Fruit fly (Drosophila melanogaster) whole organism, wandering third instar larva: ENCODE data around the gene ec.
A peak's percentile ranks its signal among the peaks of the same experiment; 100 is the strongest.

Experiments
- Abd-B ChIP-seq: fragments of >200 bp; optimal IDR thresholded peaks from 2 replicates; lab custom pipeline; 2017; ENCODE audit warnings: missing biosample characterization, missing genetic modification characterization
- CG32264 ChIP-seq: fragments of 200-800 bp; sonication (Bioruptor generic); optimal IDR thresholded peaks from 2 replicates; lab custom pipeline; 2016; ENCODE audit warnings: missing biosample characterization, missing genetic modification characterization
- CG9705 ChIP-seq: fragments of 200-800 bp; sonication (Bioruptor generic); optimal IDR thresholded peaks from 2 replicates; lab custom pipeline; 2018; ENCODE audit warnings: missing biosample characterization, mild to moderate bottlenecking, missing genetic modification characterization
- CrebA ChIP-seq: fragments of 200-800 bp; sonication (Bioruptor generic); optimal IDR thresholded peaks from 2 replicates; lab custom pipeline; 2016; ENCODE audit warnings: missing biosample characterization, mild to moderate bottlenecking, missing genetic modification characterization, borderline replicate concordance
- Dif ChIP-seq: fragments of 200-275, 200-300 bp; sonication (Bioruptor generic); optimal IDR thresholded peaks from 2 replicates; lab custom pipeline; 2018; ENCODE audit warnings: missing biosample characterization, missing genetic modification characterization; ENCODE audit not compliant: partially characterized antibody
- HLH106 ChIP-seq: fragments of 200-800 bp; optimal IDR thresholded peaks from 3 replicates; lab custom pipeline; 2019; ENCODE audit warnings: missing biosample characterization, mild to moderate bottlenecking, missing genetic modification characterization, moderate library complexity
- Hnf4 ChIP-seq: fragments of 200-800 bp; sonication (Bioruptor generic); optimal IDR thresholded peaks from 2 replicates; lab custom pipeline; 2016; ENCODE audit warnings: missing biosample characterization, mild to moderate bottlenecking, missing genetic modification characterization
- Hr78 ChIP-seq: fragments of >200 bp; optimal IDR thresholded peaks from 2 replicates; lab custom pipeline; 2017; ENCODE audit warnings: missing biosample characterization, missing genetic modification characterization
- Hr83 ChIP-seq: fragments of 200-300 bp; sonication (Bioruptor generic); optimal IDR thresholded peaks from 2 replicates; lab custom pipeline; 2016; ENCODE audit warnings: missing biosample characterization, mild to moderate bottlenecking, missing genetic modification characterization, moderate library complexity; ENCODE audit not compliant: poor library complexity, severe bottlenecking
- Jra ChIP-seq: sonication (Bioruptor generic); optimal IDR thresholded peaks from 2 replicates; lab custom pipeline; 2016; ENCODE audit warnings: missing biosample characterization, missing genetic modification characterization
- Myc ChIP-seq: fragments of >200 bp; optimal IDR thresholded peaks from 2 replicates; lab custom pipeline; 2017
- N ChIP-seq: fragments of >200 bp; optimal IDR thresholded peaks from 2 replicates; lab custom pipeline; 2018; ENCODE audit warnings: missing biosample characterization, missing external identifiers, missing genetic modification characterization
- OdsH ChIP-seq: fragments of 200-800 bp; sonication (Bioruptor generic); optimal IDR thresholded peaks from 2 replicates; lab custom pipeline; 2016; ENCODE audit warnings: missing biosample characterization, mild to moderate bottlenecking, missing genetic modification characterization
- Vsx2 ChIP-seq: fragments of 200-300, 225-300 bp; sonication (Bioruptor generic); optimal IDR thresholded peaks from 2 replicates; lab custom pipeline; 2018; ENCODE audit warnings: missing biosample characterization, missing genetic modification characterization; ENCODE audit not compliant: partially characterized antibody
- br ChIP-seq: fragments of 200-800 bp; sonication (Bioruptor generic); optimal IDR thresholded peaks from 2 replicates; lab custom pipeline; 2016; ENCODE audit warnings: missing biosample characterization, missing genetic modification characterization
- brk ChIP-seq: fragments of 200-800 bp; sonication (Bioruptor generic); optimal IDR thresholded peaks from 2 replicates; lab custom pipeline; 2016; ENCODE audit warnings: missing biosample characterization, mild to moderate bottlenecking, missing genetic modification characterization
- dl ChIP-seq, 2 experiments: fragments of 175-275, 200-275 bp in 1 of 2; fragments of 200-275 bp in 1 of 2; sonication (Bioruptor generic); optimal IDR thresholded peaks; lab custom pipeline; 2018; ENCODE audit warnings: mild to moderate bottlenecking in 2 of 2, missing biosample characterization in 2 of 2, missing genetic modification characterization in 2 of 2, moderate library complexity in 2 of 2; ENCODE audit not compliant: partially characterized antibody in 2 of 2, insufficient read depth in 1 of 2
- dmrt93B ChIP-seq: fragments of 200-800 bp; sonication (Bioruptor generic); optimal IDR thresholded peaks from 2 replicates; lab custom pipeline; 2018; ENCODE audit warnings: missing biosample characterization, mild to moderate bottlenecking, missing genetic modification characterization
- dsf ChIP-seq: sonication (Bioruptor generic); optimal IDR thresholded peaks from 2 replicates; lab custom pipeline; 2016; ENCODE audit warnings: missing biosample characterization, missing genetic modification characterization, borderline replicate concordance
- ey ChIP-seq: fragments of 200-800 bp; sonication (Bioruptor generic); optimal IDR thresholded peaks from 2 replicates; lab custom pipeline; 2016; ENCODE audit warnings: missing biosample characterization, missing genetic modification characterization
- foxo ChIP-seq, 2 experiments: fragments of 200-800 bp; sonication (Bioruptor generic); optimal IDR thresholded peaks; 2 replicates in 1 of 2; 3 replicates in 1 of 2; lab custom pipeline; 2016 to 2017; ENCODE audit warnings: missing biosample characterization in 2 of 2, missing genetic modification characterization in 2 of 2
- fru ChIP-seq: fragments of 200-800 bp; sonication (Bioruptor generic); optimal IDR thresholded peaks from 3 replicates; lab custom pipeline; 2016; ENCODE audit warnings: missing biosample characterization, mild to moderate bottlenecking, missing genetic modification characterization
- h ChIP-seq: fragments of 200-800 bp; sonication (Bioruptor generic); optimal IDR thresholded peaks from 3 replicates; lab custom pipeline; 2016; ENCODE audit warnings: missing biosample characterization, mild to moderate bottlenecking, missing genetic modification characterization
- jim ChIP-seq: fragments of 175-275, 200-325 bp; sonication (Bioruptor generic); optimal IDR thresholded peaks from 2 replicates; lab custom pipeline; 2016; ENCODE audit warnings: missing biosample characterization, mild to moderate bottlenecking, missing genetic modification characterization
- lola ChIP-seq: fragments of >200 bp; optimal IDR thresholded peaks from 2 replicates; lab custom pipeline; 2017; ENCODE audit warnings: missing biosample characterization, missing genetic modification characterization
- psq ChIP-seq: fragments of 200-800 bp; sonication (Bioruptor generic); optimal IDR thresholded peaks from 3 replicates; lab custom pipeline; 2017; ENCODE audit warnings: missing biosample characterization, mild to moderate bottlenecking, missing genetic modification characterization, moderate library complexity
- rgr ChIP-seq: fragments of 200-800 bp; sonication (Bioruptor generic); optimal IDR thresholded peaks from 3 replicates; lab custom pipeline; 2016; ENCODE audit warnings: missing biosample characterization, mild to moderate bottlenecking, missing genetic modification characterization
- sage ChIP-seq: fragments of 200-800 bp; sonication (Bioruptor generic); optimal IDR thresholded peaks from 2 replicates; lab custom pipeline; 2016; ENCODE audit warnings: missing biosample characterization, mild to moderate bottlenecking, missing genetic modification characterization
- sv ChIP-seq: fragments of 200-800 bp; sonication (Bioruptor generic); optimal IDR thresholded peaks from 3 replicates; lab custom pipeline; 2016; ENCODE audit warnings: missing biosample characterization, missing genetic modification characterization
- woc ChIP-seq: sonication (Bioruptor generic); optimal IDR thresholded peaks from 2 replicates; lab custom pipeline; 2016; ENCODE audit warnings: missing biosample characterization, mild to moderate bottlenecking, missing genetic modification characterization

ec gene

DNA sequence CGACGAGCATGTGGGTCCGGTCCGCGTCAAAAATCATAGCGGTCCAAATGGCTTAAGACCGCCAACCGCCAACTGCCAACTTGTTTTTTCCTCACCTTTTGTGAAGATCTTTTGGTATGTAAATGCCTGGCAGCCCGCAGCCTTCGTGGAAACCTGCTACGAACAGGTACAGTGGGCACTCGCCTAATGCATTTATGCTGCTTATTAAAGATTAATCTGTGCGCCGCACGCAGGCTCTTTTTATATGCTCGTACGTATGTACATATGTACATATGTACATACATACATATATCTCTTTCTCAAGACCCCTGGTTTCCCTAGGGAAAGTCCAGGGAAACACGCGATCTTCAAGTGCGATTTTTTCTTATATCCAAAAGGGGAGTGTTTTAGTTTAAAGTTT lies 34.9 kb downstream of the ec start:
- no peak for TF ChIP-seq CrebA (GFP tag; lab: Kevin White, UChicago)
- no peak for TF ChIP-seq rgr
- no peak for TF ChIP-seq Vsx2
- no peak for TF ChIP-seq Myc (lab: Kevin White, UChicago)
- no peak for TF ChIP-seq CG9705 (GFP tag; lab: Kevin White, UChicago)
- TF ChIP-seq dsf: no peak
- no peak for TF ChIP-seq Abd-B (GFP tag; lab: Kevin White, UChicago)
- TF ChIP-seq, all 38 proteins: peak for 0

DNA sequence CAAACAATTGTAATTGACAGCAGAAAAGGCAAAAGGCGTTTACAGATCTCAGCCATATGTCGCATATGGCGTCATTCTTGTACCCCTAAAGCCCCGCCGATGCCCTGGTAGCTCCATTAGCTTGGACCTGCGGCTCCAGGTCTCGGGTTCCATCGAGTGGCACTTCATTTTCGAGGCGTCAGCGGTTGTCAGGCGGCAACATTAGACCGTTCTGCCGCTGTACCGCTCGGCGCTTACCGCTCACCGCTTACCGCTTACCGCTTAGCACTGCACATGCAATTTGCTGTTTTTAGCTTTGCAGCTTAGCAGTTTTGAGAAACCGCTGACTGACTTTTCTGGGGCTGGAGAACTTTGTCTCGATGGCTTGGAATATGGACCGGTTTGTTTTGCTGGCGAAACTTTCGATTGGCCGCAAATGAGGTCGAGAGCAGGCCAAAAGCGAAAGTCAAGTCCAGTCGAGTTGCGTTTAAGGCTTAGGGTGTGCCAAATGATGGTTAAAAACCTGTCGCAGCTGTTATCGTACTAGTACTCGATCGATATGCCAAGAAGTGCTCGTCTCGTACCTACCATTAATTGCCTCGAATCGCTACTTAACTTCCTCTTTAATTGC lies 38.0 kb downstream of the ec start:
- TF ChIP-seq CG32264 (GFP tag; lab: Kevin White, UChicago) (no peak), Vsx2 (no peak), Hr78 (GFP tag; lab: Kevin White, UChicago) (no peak), br (GFP tag; lab: Kevin White, UChicago) (no peak), Myc (lab: Kevin White, UChicago) (no peak)

DNA sequence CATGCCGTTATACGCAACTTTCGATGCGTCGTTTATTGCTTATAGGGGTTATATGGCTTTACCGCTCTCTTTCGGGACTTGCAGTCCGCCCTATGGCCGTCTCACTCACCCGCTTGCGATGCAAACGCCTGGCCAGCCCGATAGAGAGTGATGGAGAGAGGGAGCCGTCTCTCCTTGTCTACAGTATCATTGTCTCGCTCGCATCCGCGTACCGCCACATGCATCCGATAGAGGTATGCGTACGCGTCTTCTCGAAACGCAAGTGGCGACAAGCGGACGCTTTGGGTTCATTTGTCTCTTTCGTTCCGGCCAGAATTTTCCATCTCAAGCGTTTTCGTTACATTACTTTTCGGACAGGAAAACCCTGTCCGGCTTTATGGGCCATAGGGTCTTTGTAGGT lies 49.7 kb downstream of the ec start:
- TF ChIP-seq CrebA (GFP tag; lab: Kevin White, UChicago) (no peak), Dif (GFP tag; lab: Kevin White, UChicago) (peak; percentile 23), Vsx2 (no peak), OdsH (GFP tag; lab: Kevin White, UChicago) (no peak), CG32264 (GFP tag; lab: Kevin White, UChicago) (no peak), lola (GFP tag; lab: Kevin White, UChicago) (no peak), dsf (no peak), psq (GFP tag; lab: Kevin White, UChicago) (no peak), dmrt93B (no peak), h (GFP tag; lab: Kevin White, UChicago) (no peak), Hnf4 (GFP tag; lab: Kevin White, UChicago) (no peak), brk (GFP tag; lab: Kevin White, UChicago) (no peak), Hr83 (GFP tag; lab: Kevin White, UChicago) (peak; percentile 42)

DNA sequence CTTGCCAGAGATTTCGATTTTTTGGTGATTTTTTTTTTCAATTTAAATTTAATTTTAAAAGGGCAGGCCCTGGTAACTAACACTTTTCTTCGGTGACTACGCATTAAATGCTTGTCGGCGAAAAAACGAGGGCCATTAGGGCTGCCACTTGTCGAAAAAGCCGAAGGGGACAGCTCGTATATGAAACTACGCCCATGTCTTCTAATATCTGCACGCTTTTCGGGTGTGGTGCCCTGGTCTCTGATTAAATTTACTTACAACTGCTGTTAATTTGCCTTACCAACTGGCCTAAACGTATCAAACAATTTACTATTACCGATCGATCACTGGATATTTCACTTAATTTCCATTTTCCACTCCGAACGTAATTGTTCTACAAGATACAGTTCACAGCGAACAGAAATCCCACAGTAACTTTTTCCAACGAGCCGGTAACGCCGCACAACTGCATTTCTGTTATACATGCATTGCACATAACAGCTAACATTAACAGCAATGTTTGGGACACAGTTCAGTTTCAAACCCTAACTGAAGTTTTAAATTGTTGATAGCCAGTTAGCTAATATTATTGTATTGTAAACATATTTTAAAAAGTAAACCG lies 50.9 kb downstream of the ec start:
- peak; percentile 12 for TF ChIP-seq Hr83 (GFP tag; lab: Kevin White, UChicago)
- TF ChIP-seq OdsH (GFP tag; lab: Kevin White, UChicago): peak; percentile 17
- TF ChIP-seq sv: no peak
- TF ChIP-seq brk (GFP tag; lab: Kevin White, UChicago): no peak
- TF ChIP-seq Vsx2: no peak
- no peak for TF ChIP-seq fru
- no peak for TF ChIP-seq CrebA (GFP tag; lab: Kevin White, UChicago)
- peak; percentile 33 for TF ChIP-seq rgr
- peak in 1 of 2 experiments; percentile 43 for TF ChIP-seq foxo (GFP tag; optimal IDR thresholded peaks at IDR 0.05; lab: Kevin White, UChicago)
- TF ChIP-seq Jra (GFP tag; lab: Kevin White, UChicago): no peak
- TF ChIP-seq jim: no peak
- TF ChIP-seq Hnf4 (GFP tag; lab: Kevin White, UChicago): peak; percentile 4
- TF ChIP-seq Myc (lab: Kevin White, UChicago): peak; percentile 65
- TF ChIP-seq sage (GFP tag; lab: Kevin White, UChicago): no peak
- TF ChIP-seq HLH106 (tag; lab: Kevin White, UChicago): no peak
- TF ChIP-seq br (GFP tag; lab: Kevin White, UChicago): peak; percentile 12
- peak; percentile 30 for TF ChIP-seq ey
- TF ChIP-seq woc (GFP tag; lab: Kevin White, UChicago): no peak
- peak; percentile 43 for TF ChIP-seq h (GFP tag; lab: Kevin White, UChicago)
- TF ChIP-seq dl (GFP tag; optimal IDR thresholded peaks at IDR 0.05; lab: Kevin White, UChicago; ENCODE audit: insufficient read depth in 1 of 2, partially characterized antibody in 2 of 2): no peak
- TF ChIP-seq dmrt93B: no peak
- no peak for TF ChIP-seq dsf
- TF ChIP-seq, all 38 proteins: peak for 9

- TF ChIP-seq Jra (GFP tag; lab: Kevin White, UChicago) (no peak), CG9705 (GFP tag; lab: Kevin White, UChicago) (no peak), OdsH (GFP tag; lab: Kevin White, UChicago) (no peak), Vsx2 (no peak), HLH106 (tag; lab: Kevin White, UChicago) (no peak), N (GFP tag; lab: Kevin White, UChicago) (no peak)
- TF ChIP-seq, all 38 proteins: peak for 0
Measured at dm6 chrX:3866104-3866503, 54.6 kb downstream of the ec start.
